Worm (Caenorhabditis elegans) whole organism, midembryonic: ENCODE measurements around the gene spp-19.
"Not testable (repeated sequence)": the region's sequence is repeated elsewhere in the genome, so short reads cannot be mapped to it uniquely, and the experiment has no call there.

Experiments used
- T22C8.4 ChIP-seq: fragments of 200-800 bp; sonication (Bioruptor generic); IDR thresholded peaks from 2 replicates; pipeline ENCODE4 v1.3.6; 2022; ENCODE audit warnings: missing genetic modification characterization, missing compliant biosample characterization
- cog-1 ChIP-seq: sonication (generic microtip); optimal IDR thresholded peaks from 2 replicates; lab custom pipeline; 2016; ENCODE audit warnings: missing genetic modification characterization, missing compliant biosample characterization
- flt-1 ChIP-seq: fragments of 200-800 bp; sonication (Bioruptor generic); IDR thresholded peaks from 2 replicates; pipeline ENCODE4 v1.3.6; 2022; ENCODE audit warnings: missing genetic modification characterization, missing compliant biosample characterization
- klf-2 ChIP-seq: fragments of 200-800 bp; sonication (Bioruptor generic); conservative IDR thresholded peaks from 2 replicates; pipeline ENCODE4 v1.3.6; 2022; ENCODE audit warnings: missing genetic modification reagents, missing genetic modification characterization, missing compliant biosample characterization
- med-1 ChIP-seq: sonication (generic microtip); optimal IDR thresholded peaks from 2 replicates; lab custom pipeline; 2017; ENCODE audit warnings: missing genetic modification characterization, mild to moderate bottlenecking, missing compliant biosample characterization, antibody characterized with exemption, missing genetic modification reagents; ENCODE audit not compliant: insufficient read depth
- ref-1 ChIP-seq: fragments of 200-800 bp; sonication (Bioruptor generic); conservative IDR thresholded peaks from 2 replicates; pipeline ENCODE4 v1.3.6; 2022; ENCODE audit warnings: missing genetic modification reagents, missing genetic modification characterization, missing compliant biosample characterization
- tab-1 ChIP-seq: fragments of 200-800 bp; sonication (Bioruptor generic); IDR thresholded peaks from 2 replicates; pipeline ENCODE4 v1.3.6; 2022; ENCODE audit warnings: missing genetic modification characterization, missing compliant biosample characterization
- ztf-23 ChIP-seq: fragments of 200-800 bp; sonication (Bioruptor generic); IDR thresholded peaks from 2 replicates; pipeline ENCODE4 v1.3.6; 2022; ENCODE audit warnings: missing genetic modification reagents, missing genetic modification characterization, missing compliant biosample characterization
- ztf-29 ChIP-seq: fragments of 200-800 bp; sonication (Bioruptor generic); IDR thresholded peaks from 2 replicates; pipeline ENCODE4 v1.3.6; 2022; ENCODE audit warnings: missing genetic modification reagents, missing genetic modification characterization, missing compliant biosample characterization

spp-19 gene

DNA sequence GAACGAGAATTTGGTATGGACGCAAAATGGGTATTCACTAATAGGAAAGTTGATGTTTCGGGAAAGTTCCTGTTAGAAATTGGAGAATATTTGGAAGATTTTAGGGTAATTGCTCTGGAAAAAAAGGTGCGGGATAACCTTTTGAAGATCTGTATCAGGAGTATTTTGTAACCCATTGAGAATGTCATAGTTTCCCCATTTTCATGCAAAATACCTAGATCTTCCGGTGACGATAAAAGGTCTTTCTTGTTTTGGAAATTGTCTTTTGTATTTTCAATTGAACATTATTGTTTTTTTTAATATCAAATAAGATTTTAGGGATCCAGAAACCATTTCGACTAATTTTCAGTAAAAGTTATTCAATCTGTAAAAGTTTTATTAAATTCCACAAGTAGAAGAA is at the start of gene spp-19:
TSS of gene spp-19 (minus strand) at position 101 of the 400 bp plus-strand sequence.
- TF ChIP-seq ztf-29 (GFP tag; lab: Robert Waterston, UW) (no peak), ztf-23 (GFP tag; lab: Robert Waterston, UW) (no peak), T22C8.4 (GFP tag; lab: Robert Waterston, UW) (no peak), med-1 (GFP tag; lab: Kevin White, UChicago) (no peak), cog-1 (tag; lab: Kevin White, UChicago) (no peak), klf-2 (GFP tag; lab: Robert Waterston, UW) (no peak)

DNA sequence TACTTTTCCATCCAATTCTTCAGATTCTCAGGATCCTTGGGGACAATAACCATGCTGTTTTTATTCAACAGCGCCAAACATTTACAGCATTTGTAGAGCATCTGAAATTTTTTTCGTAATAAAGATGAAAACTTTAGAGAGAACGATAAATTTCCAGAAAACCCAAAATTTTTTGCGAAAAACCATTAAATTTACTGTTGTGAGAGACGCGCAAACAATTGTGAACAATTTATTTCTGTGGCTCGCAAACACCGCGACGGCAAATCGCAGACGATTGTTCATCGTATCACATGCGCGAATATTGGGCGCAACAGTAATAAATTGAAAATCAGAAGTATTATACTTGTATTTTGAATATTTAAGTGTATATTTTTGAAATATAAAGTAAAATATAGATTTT is 49.6 kb upstream of the spp-19 start, which contains the start of gene gon-14:
TSS of gene gon-14 (minus strand) at position 101 of the 400 bp plus-strand sequence.
- TF ChIP-seq T22C8.4 (GFP tag; lab: Robert Waterston, UW) (no peak), ref-1 (GFP tag; lab: Robert Waterston, UW) (no peak), med-1 (GFP tag; lab: Kevin White, UChicago) (no peak)

DNA sequence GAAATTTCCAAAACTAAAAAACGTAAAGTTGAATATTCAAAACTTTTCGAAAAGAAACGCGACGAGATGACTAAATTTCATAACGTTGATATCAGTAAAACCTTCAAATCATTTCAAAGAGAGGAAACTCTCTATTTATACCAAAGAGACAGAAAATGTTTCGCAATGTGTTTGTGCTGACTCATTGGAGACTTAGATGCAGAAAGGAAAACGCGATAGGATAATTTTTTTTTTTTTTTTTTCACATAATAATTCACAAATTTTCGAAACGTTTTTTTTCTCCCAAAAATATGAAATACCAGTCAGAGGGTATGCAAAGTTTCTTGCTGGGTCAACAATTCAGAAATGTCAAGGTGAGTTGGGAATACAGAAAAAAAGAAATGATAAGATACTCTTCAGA is 44.7 kb upstream of the spp-19 start:
- TF ChIP-seq klf-2 (GFP tag; lab: Robert Waterston, UW) (no peak), T22C8.4 (GFP tag; lab: Robert Waterston, UW) (no peak), ztf-29 (GFP tag; lab: Robert Waterston, UW) (no peak), ref-1 (GFP tag; lab: Robert Waterston, UW) (no peak), ztf-23 (GFP tag; lab: Robert Waterston, UW) (no peak), med-1 (GFP tag; lab: Kevin White, UChicago) (no peak)

DNA sequence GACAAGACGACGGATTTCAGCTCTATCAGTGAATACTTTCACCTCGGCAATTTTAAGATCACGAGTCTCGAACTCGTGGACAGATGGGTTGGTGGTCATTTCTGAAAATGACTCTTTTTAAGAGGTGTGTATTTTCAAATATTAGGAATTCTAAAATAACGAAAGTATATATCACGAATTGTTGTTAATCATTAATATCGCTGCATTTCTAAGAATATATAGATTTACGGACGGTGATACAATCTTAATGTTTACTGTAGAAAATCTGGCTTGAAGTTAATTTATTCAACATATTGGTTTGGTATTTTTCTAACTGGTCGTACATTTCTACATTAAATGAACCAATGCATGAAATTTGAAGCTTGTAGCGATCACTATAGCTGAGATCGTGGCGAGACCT is 43.8 kb upstream of the spp-19 start, which contains the start of gene ZK1055.7:
TSS of gene ZK1055.7 (minus strand) at position 101 of the 400 bp plus-strand sequence.
- TF ChIP-seq tab-1 (GFP tag; lab: Robert Waterston, UW) (no peak), med-1 (GFP tag; lab: Kevin White, UChicago) (no peak), flt-1 (no peak), ztf-23 (GFP tag; lab: Robert Waterston, UW) (no peak), ztf-29 (GFP tag; lab: Robert Waterston, UW) (no peak), klf-2 (GFP tag; lab: Robert Waterston, UW) (no peak)

DNA sequence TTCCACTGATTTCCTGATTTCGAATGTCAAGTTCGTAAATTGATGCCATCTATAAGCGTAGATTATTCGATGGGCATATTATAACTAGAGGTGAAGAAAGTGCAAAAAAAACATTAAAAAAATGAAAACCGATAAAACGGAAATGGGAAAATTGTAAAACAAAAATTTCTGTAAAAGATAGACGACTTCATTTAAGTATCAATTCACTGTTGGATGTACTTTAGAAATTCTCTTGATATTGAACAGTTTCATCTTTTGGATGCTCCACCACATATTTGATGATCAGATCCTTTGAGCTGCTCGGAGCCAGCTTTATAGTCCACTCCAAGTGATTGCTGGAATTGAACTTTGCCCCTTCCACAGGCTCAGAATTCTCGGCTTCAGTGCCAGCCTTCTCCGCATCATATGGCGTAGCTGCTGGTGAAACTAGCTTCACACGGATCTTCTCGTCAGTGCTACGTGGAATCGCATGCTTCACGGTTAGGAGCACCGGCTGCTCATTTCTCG is 41.1 kb upstream of the spp-19 start, which contains the start of gene ZK1055.6:
TSS of gene ZK1055.6 (minus strand) at position 51 of the 507 bp plus-strand sequence.
- TF ChIP-seq cog-1 (tag; lab: Kevin White, UChicago) (no peak), T22C8.4 (GFP tag; lab: Robert Waterston, UW) (no peak), ztf-29 (GFP tag; lab: Robert Waterston, UW) (no peak), ztf-23 (GFP tag; lab: Robert Waterston, UW) (no peak), flt-1 (no peak), tab-1 (GFP tag; lab: Robert Waterston, UW) (no peak), ref-1 (GFP tag; lab: Robert Waterston, UW) (no peak), med-1 (GFP tag; lab: Kevin White, UChicago) (no peak), klf-2 (GFP tag; lab: Robert Waterston, UW) (no peak)

DNA sequence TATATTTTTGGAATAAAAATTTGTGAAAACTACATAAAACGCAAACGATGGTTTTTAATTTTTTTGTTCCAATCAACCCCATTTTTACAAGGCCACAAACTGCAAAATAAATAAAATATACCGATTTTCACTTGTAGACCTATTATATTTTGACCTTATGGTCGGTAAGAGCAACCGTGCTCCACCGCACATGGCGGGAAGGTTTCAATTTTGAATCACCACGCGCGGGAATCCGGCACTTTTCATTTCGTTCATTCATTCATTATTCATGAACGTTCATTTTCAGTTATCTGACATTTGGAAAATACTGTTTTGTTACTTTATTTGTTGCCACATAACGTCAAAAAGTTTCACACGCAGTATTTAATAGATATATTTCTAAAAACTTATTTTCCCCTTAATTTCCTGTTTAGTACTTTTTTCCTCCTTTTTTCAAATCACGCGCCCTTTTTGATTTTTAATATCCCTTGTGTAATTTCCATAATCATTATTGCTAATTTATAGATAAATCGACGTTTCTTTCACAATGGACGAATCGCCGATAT is 32.3 kb upstream of the spp-19 start, which contains the start of gene hcp-1:
TSS of gene hcp-1 (plus strand) at position 495 of the 545 bp plus-strand sequence.
- no peak for TF ChIP-seq ztf-23 (GFP tag; lab: Robert Waterston, UW)

DNA sequence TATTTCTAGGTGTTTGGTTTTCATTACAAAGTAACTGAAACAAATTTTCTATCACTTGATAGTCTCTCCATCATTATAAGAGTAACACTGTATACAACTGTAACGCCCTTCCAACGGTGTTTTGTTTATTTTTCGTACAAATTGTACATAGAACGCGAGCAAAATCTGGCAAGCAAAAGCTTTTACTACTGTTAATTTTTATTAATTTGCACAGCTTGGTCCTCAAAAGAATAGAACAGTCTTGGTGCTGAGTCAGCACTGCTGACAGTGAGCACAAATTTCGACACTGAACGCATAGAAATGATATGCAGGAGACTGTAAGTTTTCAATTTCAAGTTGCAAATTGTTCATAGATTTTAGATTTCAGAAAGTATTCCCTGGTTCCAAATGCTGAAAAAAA is 28.8 kb upstream of the spp-19 start, which contains the start of gene ZK1055.2:
TSS of gene ZK1055.2 (plus strand) at position 301 of the 400 bp plus-strand sequence.
- TF ChIP-seq T22C8.4 (GFP tag; lab: Robert Waterston, UW) (no peak), tab-1 (GFP tag; lab: Robert Waterston, UW) (no peak), ztf-29 (GFP tag; lab: Robert Waterston, UW) (no peak), flt-1 (no peak), med-1 (GFP tag; lab: Kevin White, UChicago) (no peak), ztf-23 (GFP tag; lab: Robert Waterston, UW) (no peak), klf-2 (GFP tag; lab: Robert Waterston, UW) (no peak), cog-1 (tag; lab: Kevin White, UChicago) (no peak), ref-1 (GFP tag; lab: Robert Waterston, UW) (no peak)

DNA sequence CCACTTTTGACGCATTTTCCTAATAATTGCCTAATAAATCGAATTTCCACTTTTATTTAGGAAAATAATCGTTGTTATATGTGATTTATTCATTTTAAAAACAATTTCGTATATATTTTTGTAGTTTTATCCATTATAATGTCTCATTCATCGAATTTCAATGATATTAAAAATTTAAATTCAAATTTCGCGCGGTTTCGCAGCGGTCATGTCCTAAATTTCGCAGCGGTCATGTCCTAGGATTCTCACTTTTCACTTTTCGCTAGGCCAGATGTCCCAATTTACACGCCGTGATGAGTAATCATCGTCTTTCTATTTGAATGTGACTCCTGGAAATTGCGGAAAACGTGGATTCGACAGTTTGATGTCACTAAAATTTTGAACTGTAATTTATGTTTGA is 20.3 kb upstream of the spp-19 start, which contains the start of gene ZK1055.4:
TSS of gene ZK1055.4 (plus strand) at position 301 of the 400 bp plus-strand sequence.
- TF ChIP-seq ztf-29 (GFP tag; lab: Robert Waterston, UW); med-1 (GFP tag; lab: Kevin White, UChicago); klf-2 (GFP tag; lab: Robert Waterston, UW): not testable (repeated sequence)

DNA sequence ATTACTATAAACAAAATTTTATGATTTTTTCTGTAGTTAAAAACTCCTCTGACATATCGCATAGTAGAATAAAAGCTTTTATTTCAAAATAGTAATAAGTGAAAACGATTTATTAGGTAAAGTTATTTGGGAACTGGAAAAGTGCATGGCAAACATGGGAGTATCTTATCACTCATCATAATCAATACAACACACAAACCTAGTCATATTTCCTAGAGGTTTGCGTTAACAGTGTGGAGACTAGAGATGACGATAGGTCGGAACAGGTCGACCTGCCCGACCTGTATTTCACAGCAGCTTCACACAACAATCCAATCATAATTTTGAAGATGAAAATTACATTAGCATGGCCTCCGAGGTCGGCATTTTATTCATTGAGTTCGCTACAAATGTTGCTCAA is 18.5 kb upstream of the spp-19 start, which contains the start of gene EGAP9.3:
TSS of gene EGAP9.3 (minus strand) at position 131 of the 400 bp plus-strand sequence.
- no peak for TF ChIP-seq tab-1 (GFP tag; lab: Robert Waterston, UW)
- no peak for TF ChIP-seq ref-1 (GFP tag; lab: Robert Waterston, UW)
- TF ChIP-seq klf-2 (GFP tag; lab: Robert Waterston, UW), result no peak
- no peak for TF ChIP-seq med-1 (GFP tag; lab: Kevin White, UChicago)
- TF ChIP-seq T22C8.4 (GFP tag; lab: Robert Waterston, UW), result no peak
- TF ChIP-seq ztf-23 (GFP tag; lab: Robert Waterston, UW), result no peak

DNA sequence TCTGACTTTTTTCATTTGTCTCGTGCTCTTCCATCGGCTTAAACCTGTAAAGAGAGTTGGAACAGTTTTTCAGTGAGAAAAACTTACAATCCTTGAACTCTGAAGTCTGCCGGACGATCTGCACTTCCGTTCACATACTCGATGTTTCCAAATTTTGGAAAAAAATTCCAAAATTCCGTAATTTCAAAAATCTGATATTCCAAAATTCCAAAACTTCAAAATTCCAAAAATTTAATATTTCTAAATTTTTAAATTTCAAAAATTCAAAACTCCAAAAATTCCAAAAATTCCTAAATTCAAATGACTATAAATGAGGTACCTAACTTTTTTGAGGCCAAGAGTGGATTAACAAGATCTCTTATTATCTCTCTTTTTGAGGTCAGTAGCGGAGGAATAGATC is 15.1 kb upstream of the spp-19 start, which contains the start of gene EGAP9.4:
TSS of gene EGAP9.4 (plus strand) at position 301 of the 400 bp plus-strand sequence.
- TF ChIP-seq ztf-23 (GFP tag; lab: Robert Waterston, UW), result no peak
- TF ChIP-seq ztf-29 (GFP tag; lab: Robert Waterston, UW), result no peak
- no peak for TF ChIP-seq med-1 (GFP tag; lab: Kevin White, UChicago)
- TF ChIP-seq T22C8.4 (GFP tag; lab: Robert Waterston, UW), result no peak
- TF ChIP-seq flt-1, result no peak
- TF ChIP-seq klf-2 (GFP tag; lab: Robert Waterston, UW), result no peak
- no peak for TF ChIP-seq ref-1 (GFP tag; lab: Robert Waterston, UW)
- no peak for TF ChIP-seq tab-1 (GFP tag; lab: Robert Waterston, UW)
- no peak for TF ChIP-seq cog-1 (tag; lab: Kevin White, UChicago)
